Worm (Caenorhabditis elegans): ENCODE data around the gene dkc-1.

The dkc-1 gene

ce11 chrIII:10706972-10707438, 41.2 kb upstream of the dkc-1 start, which contains the start of the genes Y39A1A.21 and Y39A1A.22 (continued):
- TF ChIP-seq attf-5 (GFP tag; optimal IDR thresholded peaks at IDR 0.05) (peak; percentile 77), B0261.1 (tag; optimal IDR thresholded peaks at IDR 0.05) (no peak), F10E7.11 (tag; optimal IDR thresholded peaks at IDR 0.05) (no peak), nhr-90 (tag; optimal IDR thresholded peaks at IDR 0.05) (no peak), C17E4.6 (GFP tag; IDR thresholded peaks at IDR 0.05) (no peak), hrde-1 (tag; optimal IDR thresholded peaks at IDR 0.05; ENCODE audit: borderline replicate concordance) (no peak), repo-1 (tag; optimal IDR thresholded peaks at IDR 0.05) (peak; percentile 37), efl-1 (GFP tag; optimal IDR thresholded peaks at IDR 0.05) (peak; percentile 28), ceh-40 (GFP tag; IDR thresholded peaks at IDR 0.05) (no peak), ztf-26 (tag; optimal IDR thresholded peaks at IDR 0.05) (peak; percentile 41), Y53F4B.3 (GFP tag; IDR thresholded peaks at IDR 0.05) (no peak), Y95B8A.8 (GFP tag; IDR thresholded peaks at IDR 0.05) (peak; percentile 43; the same call in 1 of the 2 replicates), F52B5.7 (tag; optimal IDR thresholded peaks at IDR 0.05) (no peak), aptf-3 (GFP tag; IDR thresholded peaks at IDR 0.05) (no peak), madf-10 (tag; optimal IDR thresholded peaks at IDR 0.05) (peak; percentile 16), nhr-179 (tag; optimal IDR thresholded peaks at IDR 0.05) (no peak), lag-1 (GFP tag; IDR thresholded peaks at IDR 0.05) (no peak), let-607 (tag; optimal IDR thresholded peaks at IDR 0.05) (peak in 1 of 2 experiments; percentile 26), lsy-27 (tag; optimal IDR thresholded peaks at IDR 0.05; ENCODE audit: borderline replicate concordance, insufficient read depth) (no peak), let-526 (GFP tag; IDR thresholded peaks at IDR 0.05) (no peak), B0019.2 (GFP tag; conservative IDR thresholded peaks at IDR 0.05) (peak; percentile 58; the same call in 1 of the 2 replicates), ceh-79 (tag; optimal IDR thresholded peaks at IDR 0.05) (no peak), mcd-1 (GFP tag; IDR thresholded peaks at IDR 0.05) (peak; percentile 89), unc-130 (GFP tag; optimal IDR thresholded peaks at IDR 0.05) (no peak), ccch-3 (GFP tag; optimal IDR thresholded peaks at IDR 0.05) (no peak), bed-1 (GFP tag; IDR thresholded peaks at IDR 0.05) (no peak), ekl-4 (GFP tag; IDR thresholded peaks at IDR 0.05) (peak; percentile 74; the same call in 1 of the 2 replicates), D2030.7 (GFP tag; IDR thresholded peaks at IDR 0.05) (peak; percentile 42; the same call in 1 of the 2 replicates), tbp1 (GFP tag; optimal IDR thresholded peaks at IDR 0.05) (peak; percentile 59), egl-18 (GFP tag; IDR thresholded peaks at IDR 0.05) (no peak), gei-17 (GFP tag; optimal IDR thresholded peaks at IDR 0.05) (no peak), snpc-3.4 (tag; optimal IDR thresholded peaks at IDR 0.05) (peak; percentile 56), madf-3 (GFP tag; IDR thresholded peaks at IDR 0.05) (0 out of 2 replicates have a peak, but pooled peaks have one; percentile 43), nhr-27 (tag; optimal IDR thresholded peaks at IDR 0.05) (no peak), akir-1 (GFP tag; optimal IDR thresholded peaks at IDR 0.05) (no peak), athp-1 (tag; optimal IDR thresholded peaks at IDR 0.05) (no peak), K12H6.12 (tag; optimal IDR thresholded peaks at IDR 0.05) (peak; percentile 11), ztf-18 (tag; optimal IDR thresholded peaks at IDR 0.05) (peak; percentile 99), snpc-1.3 (tag; optimal IDR thresholded peaks at IDR 0.05; ENCODE audit: insufficient read depth) (no peak), hsf-1 (GFP tag; IDR thresholded peaks at IDR 0.05) (0 out of 2 replicates have a peak, but pooled peaks have one; percentile 37), F49E8.2 (tag; optimal IDR thresholded peaks at IDR 0.05; ENCODE audit: insufficient read depth) (no peak), pha-4 (tag; optimal IDR thresholded peaks at IDR 0.05) (peak; percentile 2), xnd-1 (tag; optimal IDR thresholded peaks at IDR 0.05) (peak; percentile 63), F33H1.4 (GFP tag; IDR thresholded peaks at IDR 0.05) (peak; percentile 74), K11D2.4 (GFP tag; IDR thresholded peaks at IDR 0.05) (peak; percentile 74), pbrm-1 (GFP tag; IDR thresholded peaks at IDR 0.05) (peak; percentile 74), F55B11.4 (tag; optimal IDR thresholded peaks at IDR 0.05; ENCODE audit: borderline replicate concordance, insufficient read depth) (no peak), mxl-1 (tag; optimal IDR thresholded peaks at IDR 0.05) (no peak)
